Worm (Caenorhabditis elegans) whole organism, L4 larva: ENCODE data around the gene plk-3.

ENCODE experiments used
- D1046.2 ChIP-seq: fragments of 200-800 bp; sonication (Bioruptor generic); IDR thresholded peaks from 2 replicates; pipeline ENCODE4 v1.3.6; 2022; ENCODE audit warnings: missing genetic modification characterization, missing compliant biosample characterization
- F26F4.8 ChIP-seq: fragments of 200-800 bp; sonication (Bioruptor generic); conservative IDR thresholded peaks from 2 replicates; pipeline ENCODE4 v1.3.6; 2022; ENCODE audit warnings: missing genetic modification characterization, missing compliant biosample characterization
- F37D6.2 ChIP-seq: sonication (generic microtip); optimal IDR thresholded peaks from 2 replicates; lab custom pipeline; 2016; ENCODE audit warnings: mild to moderate bottlenecking, missing genetic modification characterization, missing compliant biosample characterization
- F49E8.2 ChIP-seq: sonication (generic microtip); optimal IDR thresholded peaks from 2 replicates; lab custom pipeline; 2016; ENCODE audit warnings: missing compliant biosample characterization, mild to moderate bottlenecking, missing genetic modification characterization, borderline replicate concordance
- Y105C5A.15 ChIP-seq: fragments of 200-800 bp; sonication (Bioruptor generic); IDR thresholded peaks from 2 replicates; pipeline ENCODE4 v1.3.6; 2022; ENCODE audit warnings: missing genetic modification characterization, missing compliant biosample characterization
- Y48G9A.11 ChIP-seq: fragments of 200-800 bp; sonication (Bioruptor generic); IDR thresholded peaks from 2 replicates; pipeline ENCODE4 v1.3.6; 2022; ENCODE audit warnings: missing genetic modification reagents, missing genetic modification characterization, missing compliant biosample characterization
- Y75B8A.6 ChIP-seq: fragments of 200-800 bp; sonication (Bioruptor generic); IDR thresholded peaks from 2 replicates; pipeline ENCODE4 v1.3.6; 2022; ENCODE audit warnings: missing genetic modification reagents, missing genetic modification characterization, missing compliant biosample characterization
- ZK337.2 ChIP-seq: fragments of 200-800 bp; sonication (Bioruptor generic); IDR thresholded peaks from 2 replicates; pipeline ENCODE4 v1.3.6; 2022; ENCODE audit warnings: missing genetic modification reagents, missing genetic modification characterization, missing compliant biosample characterization
- aha-1 ChIP-seq: fragments of 150-350 bp; peaks from one replicate; lab custom pipeline; 2014; ENCODE audit warnings: missing biosample characterization, missing genetic modification characterization
- ceh-32 ChIP-seq: sonication (generic microtip); optimal IDR thresholded peaks from 2 replicates; lab custom pipeline; 2016; ENCODE audit warnings: mild to moderate bottlenecking, missing genetic modification characterization, missing compliant biosample characterization; ENCODE audit not compliant: poor library complexity
- ceh-44 ChIP-seq: fragments of 200-800 bp; sonication (Bioruptor generic); IDR thresholded peaks from 2 replicates; pipeline ENCODE4 v1.3.6; 2022; ENCODE audit warnings: missing genetic modification reagents, missing genetic modification characterization, missing compliant biosample characterization
- daf-12 ChIP-seq: fragments of 150-350 bp; optimal IDR thresholded peaks from 2 replicates; lab custom pipeline; 2014; ENCODE audit warnings: missing biosample characterization, missing genetic modification reagents, missing genetic modification characterization
- daf-16 ChIP-seq, 3 experiments: sonication (generic microtip); optimal IDR thresholded peaks; 2 replicates each; lab custom pipeline; 2016 to 2017; ENCODE audit warnings: missing genetic modification characterization in 3 of 3, missing genetic modification reagents in 3 of 3, mild to moderate bottlenecking in 2 of 3, missing compliant biosample characterization in 2 of 3, missing biosample characterization in 1 of 3, moderate library complexity in 1 of 3
- dmd-8 ChIP-seq: fragments of 200-800 bp; sonication (Bioruptor generic); IDR thresholded peaks from 2 replicates; pipeline ENCODE4 v1.3.6; 2022; ENCODE audit warnings: missing genetic modification characterization, missing compliant biosample characterization
- dpl-1 ChIP-seq: fragments of 150-350 bp; optimal IDR thresholded peaks from 2 replicates; lab custom pipeline; 2014; ENCODE audit warnings: missing biosample characterization, missing genetic modification reagents, missing genetic modification characterization
- duxl-1 ChIP-seq: sonication (generic microtip); optimal IDR thresholded peaks from 2 replicates; lab custom pipeline; 2016; ENCODE audit warnings: mild to moderate bottlenecking, missing genetic modification characterization, moderate library complexity, missing compliant biosample characterization; ENCODE audit not compliant: poor library complexity
- dve-1 ChIP-seq: sonication (generic microtip); optimal IDR thresholded peaks from 2 replicates; lab custom pipeline; 2017; ENCODE audit warnings: antibody characterized with exemption, mild to moderate bottlenecking, missing genetic modification characterization, missing compliant biosample characterization; ENCODE audit not compliant: insufficient read depth
- egl-43 ChIP-seq: fragments of 200-800 bp; sonication (Bioruptor generic); IDR thresholded peaks from 2 replicates; pipeline ENCODE4 v1.3.6; 2022; ENCODE audit warnings: missing genetic modification reagents, missing genetic modification characterization, missing compliant biosample characterization
- fkh-10 ChIP-seq: fragments of 150-350 bp; optimal IDR thresholded peaks from 2 replicates; lab custom pipeline; 2014; ENCODE audit warnings: missing biosample characterization, missing genetic modification reagents, missing genetic modification characterization
- gei-8 ChIP-seq: fragments of 200-800 bp; sonication (Bioruptor generic); optimal IDR thresholded peaks from 2 replicates; lab custom pipeline; 2018; ENCODE audit warnings: mild to moderate bottlenecking, missing genetic modification characterization, missing compliant biosample characterization
- hif-1 ChIP-seq, 2 experiments: sonication (generic microtip); optimal IDR thresholded peaks; 2 replicates each; lab custom pipeline; 2016 to 2017; ENCODE audit warnings: missing compliant biosample characterization in 2 of 2, missing genetic modification characterization in 2 of 2, missing genetic modification reagents in 2 of 2, missing genotype in 2 of 2, mild to moderate bottlenecking in 1 of 2
- hlh-11 ChIP-seq: fragments of 200-800 bp; sonication (Bioruptor generic); optimal IDR thresholded peaks from 2 replicates; lab custom pipeline; 2018; ENCODE audit warnings: mild to moderate bottlenecking, missing genetic modification characterization, missing compliant biosample characterization
- hmg-1.1 ChIP-seq: fragments of 200-800 bp; sonication (Bioruptor generic); IDR thresholded peaks from 2 replicates; pipeline ENCODE4 v1.3.6; 2022; ENCODE audit warnings: missing genetic modification reagents, missing genetic modification characterization, missing compliant biosample characterization
- lim-7 ChIP-seq: fragments of 200-800 bp; sonication (Bioruptor generic); IDR thresholded peaks from 2 replicates; pipeline ENCODE4 v1.3.6; 2022; ENCODE audit warnings: missing genetic modification characterization, missing compliant biosample characterization
- lin-38 ChIP-seq: fragments of 200-800 bp; sonication (Bioruptor generic); IDR thresholded peaks from 2 replicates; pipeline ENCODE4 v1.3.6; 2022; ENCODE audit warnings: missing genetic modification reagents, missing genetic modification characterization, missing compliant biosample characterization
- nhr-10 ChIP-seq: fragments of 150-350 bp; optimal IDR thresholded peaks from 2 replicates; lab custom pipeline; 2014; ENCODE audit warnings: missing biosample characterization, missing genetic modification characterization
- nhr-42 ChIP-seq: fragments of 200-800 bp; sonication (Bioruptor generic); IDR thresholded peaks from 2 replicates; pipeline ENCODE4 v1.3.6; 2022; ENCODE audit warnings: missing genetic modification characterization, missing compliant biosample characterization
- nhr-48 ChIP-seq: sonication (generic microtip); optimal IDR thresholded peaks from 2 replicates; lab custom pipeline; 2016; ENCODE audit warnings: mild to moderate bottlenecking, missing genetic modification characterization, missing compliant biosample characterization
- nhr-77 ChIP-seq: fragments of 150-350 bp; optimal IDR thresholded peaks from 2 replicates; lab custom pipeline; 2014; ENCODE audit warnings: missing biosample characterization, missing genetic modification characterization
- pha-4 ChIP-seq, 2 experiments: fragments of 150-350 bp in 1 of 2; fragments of 200-800 bp in 1 of 2; sonication (Bioruptor generic) in 1 of 2; IDR thresholded peaks in 1 of 2; optimal IDR thresholded peaks in 1 of 2; 2 replicates each; pipeline versions ENCODE4 v1.3.6 to Lab custom; 2014 to 2022; ENCODE audit warnings: missing genetic modification characterization in 2 of 2, missing genetic modification reagents in 2 of 2, missing biosample characterization in 1 of 2, missing compliant biosample characterization in 1 of 2
- php-3 ChIP-seq: fragments of 200-800 bp; sonication (Bioruptor generic); IDR thresholded peaks from 2 replicates; pipeline ENCODE4 v1.3.6; 2022; ENCODE audit warnings: missing genetic modification reagents, missing genetic modification characterization, missing compliant biosample characterization
- rbr-2 ChIP-seq: sonication (generic microtip); optimal IDR thresholded peaks from 2 replicates; lab custom pipeline; 2016; ENCODE audit warnings: missing genotype, missing genetic modification characterization, missing compliant biosample characterization
- saeg-2 ChIP-seq: fragments of 200-800 bp; sonication (Bioruptor generic); IDR thresholded peaks from 2 replicates; pipeline ENCODE4 v1.3.6; 2022; ENCODE audit warnings: missing genetic modification reagents, missing genetic modification characterization, missing compliant biosample characterization
- set-16 ChIP-seq: fragments of 200-800 bp; sonication (Bioruptor generic); IDR thresholded peaks from 2 replicates; pipeline ENCODE4 v1.3.6; 2022; ENCODE audit warnings: missing genetic modification reagents, missing genetic modification characterization, missing compliant biosample characterization
- skn-1 ChIP-seq: fragments of 150-350 bp; optimal IDR thresholded peaks from 2 replicates; lab custom pipeline; 2014; ENCODE audit warnings: missing biosample characterization, missing genetic modification characterization
- snpc-1.2 ChIP-seq: fragments of 200-800 bp; sonication (Bioruptor generic); IDR thresholded peaks from 2 replicates; pipeline ENCODE4 v1.3.6; 2022; ENCODE audit warnings: missing genetic modification reagents, missing genetic modification characterization, missing compliant biosample characterization
- snpc-4 ChIP-seq: fragments of 150-350 bp; optimal IDR thresholded peaks from 2 replicates; lab custom pipeline; 2014; ENCODE audit warnings: missing biosample characterization, missing genetic modification characterization
- spr-1 ChIP-seq: sonication (generic microtip); optimal IDR thresholded peaks from 2 replicates; lab custom pipeline; 2016; ENCODE audit warnings: mild to moderate bottlenecking, missing genetic modification characterization, missing compliant biosample characterization
- tra-1 ChIP-seq: fragments of 200-800 bp; sonication (Bioruptor generic); IDR thresholded peaks from 2 replicates; pipeline ENCODE4 v1.3.6; 2022; ENCODE audit warnings: missing genetic modification reagents, missing genetic modification characterization, missing compliant biosample characterization
- zfp-2 ChIP-seq: sonication (generic microtip); optimal IDR thresholded peaks from 2 replicates; lab custom pipeline; 2016; ENCODE audit warnings: mild to moderate bottlenecking, missing genetic modification characterization, missing compliant biosample characterization
- zip-2 ChIP-seq: fragments of 150-350 bp; optimal IDR thresholded peaks from 2 replicates; lab custom pipeline; 2014; ENCODE audit warnings: missing biosample characterization, missing genetic modification characterization

Gene plk-3

ce11 chrIV:7486201-7486947 is 13.4 kb upstream of the plk-3 start, which contains the start of the genes his-61 and his-62 (continued):
- TF ChIP-seq ZK337.2 (GFP tag; lab: Robert Waterston, UW) (no peak), zfp-2 (no peak), hmg-1.1 (GFP tag; lab: Robert Waterston, UW) (peak; percentile 48; the same call in 1 of the 2 replicates), hlh-11 (tag; lab: Kevin White, UChicago) (peak; percentile 91), duxl-1 (tag; lab: Kevin White, UChicago) (peak; percentile 52), ceh-32 (tag; lab: Kevin White, UChicago) (no peak), nhr-10 (tag; lab: Kevin White, UChicago) (peak; percentile 6), lim-7 (peak; percentile 64), F37D6.2 (tag; lab: Kevin White, UChicago) (no peak), saeg-2 (0 out of 2 replicates have a peak, but pooled peaks have one; percentile 46), dve-1 (tag; lab: Kevin White, UChicago) (peak; percentile 98), rbr-2 (tag; lab: Kevin White, UChicago) (peak; percentile 74), skn-1 (tag; lab: Kevin White, UChicago) (no peak), nhr-77 (peak; percentile 20), Y75B8A.6 (GFP tag; lab: Robert Waterston, UW) (no peak), nhr-48 (tag; lab: Kevin White, UChicago) (peak; percentile 97), egl-43 (GFP tag; lab: Robert Waterston, UW) (peak; percentile 61), tra-1 (GFP tag; lab: Robert Waterston, UW) (0 out of 2 replicates have a peak, but pooled peaks have one; percentile 43), hif-1 (tag; optimal IDR thresholded peaks at IDR 0.05; lab: Kevin White, UChicago) (peak in 1 of 2 experiments; percentile 22), snpc-4 (tag; lab: Kevin White, UChicago) (no peak), F49E8.2 (tag; lab: Kevin White, UChicago) (peak; percentile 10), dmd-8 (GFP tag; lab: Robert Waterston, UW) (peak; percentile 68; the same call in 1 of the 2 replicates), snpc-1.2 (GFP tag; lab: Robert Waterston, UW) (peak; percentile 68)

ce11 chrIV:7485565-7486200 is 12.7 kb upstream of the plk-3 start:
- TF ChIP-seq F26F4.8 (GFP tag; lab: Robert Waterston, UW) (peak; percentile 64; the same call in 1 of the 2 replicates), D1046.2 (GFP tag; lab: Robert Waterston, UW) (0 out of 2 replicates have a peak, but pooled peaks have one; percentile 8), F49E8.2 (tag; lab: Kevin White, UChicago) (peak; percentile 14), egl-43 (GFP tag; lab: Robert Waterston, UW) (peak; percentile 60; the same call in 1 of the 2 replicates), Y105C5A.15 (peak; percentile 32; the same call in 1 of the 2 replicates), lim-7 (peak; percentile 23; the same call in 1 of the 2 replicates)

- TF ChIP-seq dpl-1 (peak; percentile 69), daf-16 (GFP tag; optimal IDR thresholded peaks at IDR 0.05; lab: Kevin White, UChicago) (no peak), daf-16 (tag; optimal IDR thresholded peaks at IDR 0.05; lab: Kevin White, UChicago) (no peak), aha-1 (tag; lab: Kevin White, UChicago) (peak; percentile 57), fkh-10 (GFP tag; lab: Kevin White, UChicago) (peak; percentile 12), zip-2 (no peak)
These were observed 5.1 kb upstream of the plk-3 start, which contains the start of gene rod-1 for ce11 chrIV:7478134-7478533. TSS of gene rod-1 (plus strand) at chrIV:7478452.

- TF ChIP-seq Y48G9A.11 (GFP tag; lab: Robert Waterston, UW) = peak; percentile 62
- TF ChIP-seq F49E8.2 (tag; lab: Kevin White, UChicago) = peak; percentile 74
- no peak for TF ChIP-seq nhr-42
- no peak for TF ChIP-seq spr-1 (tag; lab: Kevin White, UChicago)
- TF ChIP-seq daf-12 = no peak
- TF ChIP-seq gei-8 = no peak
- TF ChIP-seq set-16 (GFP tag; lab: Robert Waterston, UW) = no peak
- TF ChIP-seq php-3 (GFP tag; lab: Robert Waterston, UW) = no peak
- TF ChIP-seq pha-4 (GFP tag; IDR thresholded peaks at IDR 0.05; lab: Robert Waterston, UW) = no peak
- TF ChIP-seq pha-4 (tag; optimal IDR thresholded peaks at IDR 0.05; lab: Kevin White, UChicago) = no peak
- TF ChIP-seq lin-38 (GFP tag; lab: Robert Waterston, UW) = peak; percentile 66
- 0 out of 2 replicates have a peak, but pooled peaks have one; percentile 12 for TF ChIP-seq ceh-44 (GFP tag; lab: Robert Waterston, UW)
- TF ChIP-seq egl-43 (GFP tag; lab: Robert Waterston, UW) = no peak
- TF ChIP-seq rbr-2 (tag; lab: Kevin White, UChicago) = no peak
- no peak for TF ChIP-seq snpc-4 (tag; lab: Kevin White, UChicago)
- no peak for TF ChIP-seq nhr-10 (tag; lab: Kevin White, UChicago)
These were observed 4.7 kb upstream of the plk-3 start for ce11 chrIV:7477697-7478096.
